Worm (Caenorhabditis elegans): ENCODE results near the gene Y59C2A.1.
"Not testable (repeated sequence)": the region's sequence is repeated elsewhere in the genome, so short reads cannot be mapped to it uniquely, and the experiment has no call there.

DNA sequence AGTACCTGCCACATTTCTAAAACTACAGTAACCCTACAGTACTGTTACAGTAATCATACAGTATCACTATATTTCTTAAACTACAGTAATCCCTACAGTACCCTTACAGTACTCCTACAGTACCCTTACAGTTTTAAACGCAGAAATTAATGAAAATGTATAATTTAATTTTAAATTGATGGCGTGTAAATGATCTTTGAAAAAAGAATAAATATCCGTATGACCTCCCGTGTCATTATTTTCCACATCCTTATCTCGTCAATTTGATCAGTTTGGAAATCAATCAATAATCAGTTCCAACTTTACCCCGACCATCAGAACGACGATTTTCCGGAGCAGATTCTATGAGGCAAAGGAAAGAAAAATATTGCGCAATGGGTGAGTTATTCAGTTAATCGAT, 46.9 kb downstream of the Y59C2A.1 start, which contains the start of gene K09F6.3:
- TF ChIP-seq ztf-11, ceh-82, zag-1, fos-1, R02D3.7, nhr-23, lin-39, mab-5, peb-1 (tag; optimal IDR thresholded peaks at IDR 0.05): not testable (repeated sequence)
